Fruit fly (Drosophila melanogaster) whole organism, embryonic: Measurements from ENCODE around the gene Pde9.

Experiments used
- Ada2b ChIP-seq: fragments of 200-800 bp; sonication (Bioruptor generic); IDR thresholded peaks from 2 replicates; pipeline ENCODE4 v1.3.6; 2022; ENCODE audit warnings: missing biosample characterization, missing genetic modification characterization
- CG10209 ChIP-seq: fragments of 200-800 bp; sonication (Bioruptor generic); optimal IDR thresholded peaks from 3 replicates; lab custom pipeline; 2017; ENCODE audit warnings: missing biosample characterization, mild to moderate bottlenecking, missing genetic modification characterization, missing genetic modification reagents
- CG10565 ChIP-seq: fragments of 200-800 bp; sonication (Bioruptor generic); optimal IDR thresholded peaks from 3 replicates; lab custom pipeline; 2016; ENCODE audit warnings: missing biosample characterization, mild to moderate bottlenecking, missing genetic modification characterization
- CG11085 ChIP-seq: fragments of 200-800 bp; sonication (Bioruptor generic); IDR thresholded peaks from 2 replicates; pipeline ENCODE4 v1.3.6; 2022; ENCODE audit warnings: missing biosample characterization, missing genetic modification characterization
- CG13775 ChIP-seq: fragments of 200-800 bp; sonication (Bioruptor generic); optimal IDR thresholded peaks from 3 replicates; lab custom pipeline; 2017; ENCODE audit warnings: missing biosample characterization, mild to moderate bottlenecking, missing genetic modification characterization
- CG14050 ChIP-seq: fragments of 200-800 bp; sonication (Bioruptor generic); IDR thresholded peaks from 3 replicates; pipeline ENCODE4 v1.3.6; 2022; ENCODE audit warnings: missing biosample characterization, missing genetic modification characterization
- CG15073 ChIP-seq: fragments of 200-800 bp; sonication (Bioruptor generic); optimal IDR thresholded peaks from 2 replicates; lab custom pipeline; 2016; ENCODE audit warnings: missing biosample characterization, missing genetic modification characterization
- CG1602 ChIP-seq: fragments of 200-800 bp; sonication (Bioruptor generic); optimal IDR thresholded peaks from 3 replicates; lab custom pipeline; 2016; ENCODE audit warnings: missing biosample characterization, missing genetic modification characterization
- CG17186 ChIP-seq: fragments of 200-800 bp; sonication (Bioruptor generic); optimal IDR thresholded peaks from 3 replicates; lab custom pipeline; 2017; ENCODE audit warnings: missing biosample characterization, missing genetic modification reagents, missing genetic modification characterization
- CG17612 ChIP-seq: fragments of 200-800 bp; sonication (Bioruptor generic); IDR thresholded peaks from 2 replicates; pipeline ENCODE4 v1.3.6; 2022; ENCODE audit warnings: missing biosample characterization, missing genetic modification characterization
- CG18011 ChIP-seq: fragments of 200-800 bp; sonication (Bioruptor generic); optimal IDR thresholded peaks from 2 replicates; lab custom pipeline; 2017; ENCODE audit warnings: missing biosample characterization, missing genetic modification characterization, mild to moderate bottlenecking, moderate library complexity, missing genotype
- CG2199 ChIP-seq: fragments of 200-800 bp; sonication (Bioruptor generic); IDR thresholded peaks from 3 replicates; pipeline ENCODE4 v1.3.6; 2022; ENCODE audit warnings: missing biosample characterization, missing genetic modification characterization
- CG30403 ChIP-seq: fragments of 200-800 bp; sonication (Bioruptor generic); optimal IDR thresholded peaks from 3 replicates; lab custom pipeline; 2016; ENCODE audit warnings: missing biosample characterization, missing genetic modification characterization
- CG32767 ChIP-seq: fragments of 200-800 bp; sonication (Bioruptor generic); IDR thresholded peaks from 2 replicates; pipeline ENCODE4 v1.3.6; 2022; ENCODE audit warnings: missing biosample characterization, missing genetic modification characterization
- CG33557 ChIP-seq: fragments of 200-800 bp; sonication (Bioruptor generic); optimal IDR thresholded peaks from 2 replicates; lab custom pipeline; 2019; ENCODE audit warnings: missing biosample characterization, mild to moderate bottlenecking, missing genetic modification characterization, moderate library complexity
- CG43689 ChIP-seq: fragments of 200-800 bp; sonication (Bioruptor generic); IDR thresholded peaks from 2 replicates; pipeline ENCODE4 v1.3.6; 2022; ENCODE audit warnings: missing biosample characterization, missing genetic modification characterization
- CG6654 ChIP-seq: fragments of 200-800 bp; sonication (Bioruptor generic); optimal IDR thresholded peaks from 2 replicates; lab custom pipeline; 2017; ENCODE audit warnings: missing biosample characterization, mild to moderate bottlenecking, missing genetic modification characterization
- CG6689 ChIP-seq: fragments of 200-800 bp; sonication (Bioruptor generic); IDR thresholded peaks from 2 replicates; pipeline ENCODE4 v1.3.6; 2022; ENCODE audit warnings: missing biosample characterization, missing genetic modification characterization
- CG8388 ChIP-seq: fragments of 200-800 bp; sonication (Bioruptor generic); optimal IDR thresholded peaks from 2 replicates; lab custom pipeline; 2019; ENCODE audit warnings: missing biosample characterization, mild to moderate bottlenecking, missing genetic modification characterization, moderate library complexity
- CG8478 ChIP-seq: fragments of >200 bp; optimal IDR thresholded peaks from 2 replicates; lab custom pipeline; 2018
- CkIIα-i1 ChIP-seq: fragments of 200-800 bp; sonication (Bioruptor generic); IDR thresholded peaks from 2 replicates; pipeline ENCODE4 v1.3.6; 2022; ENCODE audit warnings: missing biosample characterization, missing genetic modification characterization
- Ets97D ChIP-seq: fragments of 200-800 bp; sonication (Bioruptor generic); optimal IDR thresholded peaks from 3 replicates; lab custom pipeline; 2016; ENCODE audit warnings: missing biosample characterization, missing genetic modification characterization
- Fer1 ChIP-seq: fragments of 200-800 bp; sonication (Bioruptor generic); optimal IDR thresholded peaks from 2 replicates; lab custom pipeline; 2017; ENCODE audit warnings: missing biosample characterization, mild to moderate bottlenecking, missing genetic modification characterization
- Hand ChIP-seq: fragments of 200-800 bp; sonication (Bioruptor generic); optimal IDR thresholded peaks from 2 replicates; lab custom pipeline; 2017; ENCODE audit warnings: mild to moderate bottlenecking, missing biosample characterization, missing genetic modification reagents, missing genetic modification characterization
- Hmr ChIP-seq: fragments of 200-800 bp; sonication (Bioruptor generic); optimal IDR thresholded peaks from 3 replicates; lab custom pipeline; 2017; ENCODE audit warnings: mild to moderate bottlenecking, missing biosample characterization, missing genetic modification reagents, missing genetic modification characterization
- Hr78 ChIP-seq, 2 experiments: fragments of 200-800 bp in 1 of 2; fragments of >200 bp in 1 of 2; sonication (Bioruptor generic) in 1 of 2; optimal IDR thresholded peaks; 2 replicates each; lab custom pipeline; 2017 to 2019; ENCODE audit warnings: missing biosample characterization in 2 of 2, missing genetic modification characterization in 2 of 2, mild to moderate bottlenecking in 1 of 2, moderate library complexity in 1 of 2
- Hsf ChIP-seq: fragments of 200-800 bp; sonication (Bioruptor generic); optimal IDR thresholded peaks from 3 replicates; lab custom pipeline; 2016; ENCODE audit warnings: missing biosample characterization, missing genetic modification characterization
- NC2α ChIP-seq: fragments of 200-800 bp; sonication (Bioruptor generic); optimal IDR thresholded peaks from 2 replicates; lab custom pipeline; 2016; ENCODE audit warnings: missing biosample characterization, missing genetic modification characterization
- Nf-YB ChIP-seq: fragments of 200-800 bp; sonication (Bioruptor generic); optimal IDR thresholded peaks from 3 replicates; lab custom pipeline; 2019; ENCODE audit warnings: missing biosample characterization, mild to moderate bottlenecking, missing genetic modification characterization, moderate library complexity
- Optix ChIP-seq: fragments of 200-800 bp; sonication (Bioruptor generic); IDR thresholded peaks from 3 replicates; pipeline ENCODE4 v1.3.6; 2022; ENCODE audit warnings: missing biosample characterization, missing genetic modification characterization
- ac ChIP-seq: fragments of 200-800 bp; sonication (Bioruptor generic); optimal IDR thresholded peaks from 3 replicates; lab custom pipeline; 2017; ENCODE audit warnings: missing biosample characterization, mild to moderate bottlenecking, missing genetic modification characterization
- bigmax ChIP-seq: fragments of 200-800 bp; sonication (Bioruptor generic); optimal IDR thresholded peaks from 2 replicates; lab custom pipeline; 2018; ENCODE audit warnings: missing biosample characterization, mild to moderate bottlenecking, missing genetic modification characterization
- crol ChIP-seq: fragments of 200-800 bp; sonication (Bioruptor generic); IDR thresholded peaks from 2 replicates; pipeline ENCODE4 v1.3.6; 2022; ENCODE audit warnings: missing biosample characterization, missing genetic modification characterization
- danr ChIP-seq: fragments of 200-800 bp; sonication (Bioruptor generic); IDR thresholded peaks from 2 replicates; pipeline ENCODE4 v1.3.6; 2022; ENCODE audit warnings: missing biosample characterization, missing genetic modification characterization
- disco-r ChIP-seq: fragments of 200-800 bp; sonication (Bioruptor generic); optimal IDR thresholded peaks from 2 replicates; lab custom pipeline; 2016; ENCODE audit warnings: missing biosample characterization, missing genetic modification characterization
- en ChIP-seq: fragments of 200-800 bp; sonication (Bioruptor generic); optimal IDR thresholded peaks from 2 replicates; lab custom pipeline; 2016; ENCODE audit warnings: missing biosample characterization, missing genetic modification characterization
- eyg ChIP-seq: fragments of 200-800 bp; sonication (Bioruptor generic); optimal IDR thresholded peaks from 3 replicates; lab custom pipeline; 2016; ENCODE audit warnings: missing biosample characterization, missing genetic modification characterization
- gce ChIP-seq: fragments of 200-800 bp; sonication (Bioruptor generic); IDR thresholded peaks from 3 replicates; pipeline ENCODE4 v1.3.6; 2022; ENCODE audit warnings: missing biosample characterization, missing genetic modification characterization
- gfzf ChIP-seq: fragments of 200-800 bp; sonication (Bioruptor generic); optimal IDR thresholded peaks from 2 replicates; lab custom pipeline; 2016; ENCODE audit warnings: missing biosample characterization, mild to moderate bottlenecking, missing genetic modification characterization, moderate library complexity
- gro ChIP-seq: fragments of 200-800 bp; sonication (Bioruptor generic); optimal IDR thresholded peaks from 2 replicates; lab custom pipeline; 2016; ENCODE audit warnings: missing biosample characterization, missing genetic modification characterization
- hkb ChIP-seq, 2 experiments: fragments of 200-800 bp in 1 of 2; fragments of >200 bp in 1 of 2; sonication (Bioruptor generic) in 1 of 2; IDR thresholded peaks in 1 of 2; optimal IDR thresholded peaks in 1 of 2; 2 replicates each; pipeline versions ENCODE4 v1.3.6 to Lab custom; 2017 to 2022; ENCODE audit warnings: missing biosample characterization in 1 of 2, missing genetic modification characterization in 1 of 2
- insv ChIP-seq, 2 experiments: fragments of 200-800 bp; sonication (Bioruptor generic); optimal IDR thresholded peaks; 3 replicates each; lab custom pipeline; 2016 to 2018; ENCODE audit warnings: missing biosample characterization in 2 of 2, missing genetic modification characterization in 2 of 2
- kay ChIP-seq: fragments of 200-800 bp; sonication (Bioruptor generic); optimal IDR thresholded peaks from 2 replicates; lab custom pipeline; 2016; ENCODE audit warnings: missing biosample characterization, missing genetic modification characterization
- knrl ChIP-seq: fragments of 200-800 bp; sonication (Bioruptor generic); IDR thresholded peaks from 3 replicates; pipeline ENCODE4 v1.3.6; 2022; ENCODE audit warnings: missing biosample characterization, missing genetic modification characterization; ENCODE audit not compliant: partially characterized antibody
- peb ChIP-seq: fragments of 200-800 bp; sonication (Bioruptor generic); IDR thresholded peaks from 2 replicates; pipeline ENCODE4 v1.3.6; 2022; ENCODE audit warnings: missing biosample characterization, missing genetic modification characterization
- pfk ChIP-seq: fragments of 200-800 bp; sonication (Bioruptor generic); optimal IDR thresholded peaks from 2 replicates; lab custom pipeline; 2018; ENCODE audit warnings: missing biosample characterization, mild to moderate bottlenecking, missing genetic modification characterization, moderate library complexity
- psq ChIP-seq: fragments of 200-800 bp; sonication (Bioruptor generic); optimal IDR thresholded peaks from 2 replicates; lab custom pipeline; 2017; ENCODE audit warnings: missing biosample characterization, missing genetic modification characterization
- sens-2 ChIP-seq: fragments of 200-800 bp; sonication (Bioruptor generic); IDR thresholded peaks from 2 replicates; pipeline ENCODE4 v1.3.6; 2022; ENCODE audit warnings: missing biosample characterization, missing genetic modification characterization
- sna ChIP-seq: fragments of 200-800 bp; sonication (Bioruptor generic); IDR thresholded peaks from 2 replicates; pipeline ENCODE4 v1.3.6; 2022; ENCODE audit warnings: missing biosample characterization, missing genetic modification characterization; ENCODE audit not compliant: partially characterized antibody
- usp ChIP-seq: fragments of >200 bp; optimal IDR thresholded peaks from 2 replicates; lab custom pipeline; 2017; ENCODE audit warnings: missing biosample characterization, missing genetic modification characterization
- vfl ChIP-seq: fragments of 200-800 bp; sonication (Bioruptor generic); optimal IDR thresholded peaks from 2 replicates; lab custom pipeline; 2016; ENCODE audit warnings: missing biosample characterization, missing genetic modification characterization
- wor ChIP-seq: fragments of 200-800 bp; sonication (Bioruptor generic); IDR thresholded peaks from 2 replicates; pipeline ENCODE4 v1.3.6; 2022; ENCODE audit warnings: missing biosample characterization, missing genetic modification characterization

Pde9 gene

dm6 chrX:12903099-12903616 lies 6.0 kb upstream of the Pde9 start, which contains the start of gene Flad1 (continued):
- TF ChIP-seq CG32767 (GFP tag; lab: Robert Waterston, UW): no peak
- TF ChIP-seq en (GFP tag; lab: Kevin White, UChicago): no peak
- TF ChIP-seq ac (GFP tag; lab: Kevin White, UChicago): no peak
- TF ChIP-seq Hand (GFP tag; lab: Kevin White, UChicago): no peak
- TF ChIP-seq sna (GFP tag; lab: Robert Waterston, UW): 0 out of 2 replicates have a peak, but pooled peaks have one; percentile 36
- no peak for TF ChIP-seq CG33557
- TF ChIP-seq CG11085 (GFP tag; lab: Robert Waterston, UW): no peak
- TF ChIP-seq danr (GFP tag; lab: Robert Waterston, UW): no peak
- TF ChIP-seq sens-2 (GFP tag; lab: Robert Waterston, UW): no peak
- no peak for TF ChIP-seq CG10565 (GFP tag; lab: Kevin White, UChicago)
- peak; percentile 86 for TF ChIP-seq CG17186
- no peak for TF ChIP-seq bigmax (GFP tag; lab: Kevin White, UChicago)
- TF ChIP-seq usp: no peak
- peak; percentile 88 for TF ChIP-seq CG8478 (lab: Kevin White, UChicago)
- TF ChIP-seq crol (GFP tag; lab: Robert Waterston, UW): no peak
- peak; percentile 51; the same call in 2 of the 3 replicates for TF ChIP-seq knrl
- TF ChIP-seq NC2α (GFP tag; lab: Kevin White, UChicago): no peak
- no peak for TF ChIP-seq CG14050
- TF ChIP-seq CG2199 (GFP tag; lab: Robert Waterston, UW): no peak
- TF ChIP-seq CG18011 (GFP tag; lab: Kevin White, UChicago): no peak
- TF ChIP-seq insv (GFP tag; optimal IDR thresholded peaks at IDR 0.05; lab: Kevin White, UChicago): no peak
- no peak for TF ChIP-seq CG6689
- TF ChIP-seq kay (GFP tag; lab: Kevin White, UChicago): no peak
- TF ChIP-seq Fer1 (GFP tag; lab: Kevin White, UChicago): peak; percentile 16
- TF ChIP-seq gce (GFP tag; lab: Robert Waterston, UW): no peak
- TF ChIP-seq CG8388: no peak
- no peak for TF ChIP-seq Hmr (GFP tag; lab: Kevin White, UChicago)
- no peak for TF ChIP-seq gfzf (GFP tag; lab: Kevin White, UChicago)
- no peak for TF ChIP-seq CkIIα-i1 (GFP tag; lab: Robert Waterston, UW)
- no peak for TF ChIP-seq CG13775 (GFP tag; lab: Kevin White, UChicago)
- no peak for TF ChIP-seq CG1602 (GFP tag; lab: Kevin White, UChicago)
- TF ChIP-seq CG15073 (GFP tag; lab: Kevin White, UChicago): no peak
- TF ChIP-seq Nf-YB (GFP tag; lab: Kevin White, UChicago): no peak
- TF ChIP-seq vfl (GFP tag; lab: Kevin White, UChicago): no peak
- no peak for TF ChIP-seq gro (GFP tag; lab: Kevin White, UChicago)
- no peak for TF ChIP-seq CG10209 (GFP tag; lab: Kevin White, UChicago)
- TF ChIP-seq Ets97D (GFP tag; lab: Kevin White, UChicago): no peak
- no peak for TF ChIP-seq hkb (optimal IDR thresholded peaks at IDR 0.05; lab: Kevin White, UChicago)
- no peak for TF ChIP-seq hkb (GFP tag; IDR thresholded peaks at IDR 0.05; lab: Robert Waterston, UW)
- TF ChIP-seq Hr78 (GFP tag; optimal IDR thresholded peaks at IDR 0.05; lab: Kevin White, UChicago): no peak
- TF ChIP-seq eyg: no peak
- no peak for TF ChIP-seq wor (GFP tag; lab: Robert Waterston, UW)
- TF ChIP-seq pfk (GFP tag; lab: Kevin White, UChicago): no peak
- TF ChIP-seq Optix (GFP tag; lab: Robert Waterston, UW): no peak
- no peak for TF ChIP-seq Ada2b
- no peak for TF ChIP-seq CG30403
- no peak for TF ChIP-seq peb
- TF ChIP-seq psq (GFP tag; lab: Kevin White, UChicago): no peak
- TF ChIP-seq CG43689 (GFP tag; lab: Robert Waterston, UW): no peak
- TF ChIP-seq CG6654: no peak
- no peak for TF ChIP-seq CG17612
- no peak for TF ChIP-seq Hsf
- TF ChIP-seq disco-r (GFP tag; lab: Kevin White, UChicago): no peak
